Fruit fly (Drosophila melanogaster): ENCODE results near the gene CycT.
A peak's percentile ranks its signal among the peaks of the same experiment; 100 is the strongest.

Gene CycT

DNA sequence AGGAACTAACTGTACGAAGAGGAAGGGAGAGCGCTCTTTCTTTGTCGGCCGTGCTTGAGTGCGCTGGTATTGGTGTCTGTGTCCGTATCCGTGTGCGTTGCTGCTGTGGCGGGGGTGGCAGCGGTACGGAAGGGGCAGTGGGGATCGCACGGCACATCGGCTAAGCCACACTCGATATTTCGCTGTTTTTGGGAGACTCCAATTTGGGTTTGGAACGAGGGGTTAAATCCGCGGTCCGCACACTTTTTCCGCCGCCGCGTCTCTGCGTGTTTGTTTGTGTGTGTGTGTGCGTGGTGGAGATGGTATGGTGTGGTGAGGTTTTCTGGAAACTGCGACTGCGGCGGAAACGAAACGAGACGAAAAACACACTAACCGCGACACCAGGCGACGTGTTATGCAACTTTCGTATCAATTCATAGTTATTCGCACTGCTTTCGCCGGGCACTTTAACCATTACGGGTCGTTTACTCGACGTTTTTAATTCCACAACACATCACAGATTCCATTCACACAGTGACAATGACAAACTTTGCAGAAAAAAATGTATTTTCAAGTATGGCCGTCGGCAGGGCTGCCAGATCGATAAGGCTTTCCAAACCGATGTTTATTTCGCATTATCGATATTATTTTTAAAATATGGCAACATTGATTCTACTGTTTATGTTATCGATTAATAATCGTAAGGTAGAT is at the start of gene CycT (continued):
- TF ChIP-seq CG18619 (GFP tag; optimal IDR thresholded peaks at IDR 0.05) (peak; percentile 20), Adf1 (GFP tag; IDR thresholded peaks at IDR 0.05) (peak; percentile 75), Nf-YA (GFP tag; IDR thresholded peaks at IDR 0.05) (no peak), CTCF (GFP tag; optimal IDR thresholded peaks at IDR 0.05) (no peak), bigmax (GFP tag; optimal IDR thresholded peaks at IDR 0.05) (no peak), chm (GFP tag; IDR thresholded peaks at IDR 0.05) (peak; percentile 9; the same call in 1 of the 2 replicates), CG1603 (tag; optimal IDR thresholded peaks at IDR 0.05) (peak; percentile 78), CG10462 (GFP tag; optimal IDR thresholded peaks at IDR 0.05) (no peak), H2.0 (GFP tag; IDR thresholded peaks at IDR 0.05) (no peak), CG7839 (tag; optimal IDR thresholded peaks at IDR 0.05) (no peak), en (GFP tag; optimal IDR thresholded peaks at IDR 0.05) (no peak), ftz-f1 (GFP tag; optimal IDR thresholded peaks at IDR 0.05) (no peak), unpg (GFP tag; optimal IDR thresholded peaks at IDR 0.05) (peak; percentile 50), Atf-2 (GFP tag; optimal IDR thresholded peaks at IDR 0.05) (no peak), inv (GFP tag; IDR thresholded peaks at IDR 0.05; ENCODE audit: partially characterized antibody) (peak; percentile 84), Dp (GFP tag; optimal IDR thresholded peaks at IDR 0.05) (peak; percentile 74), usp (GFP tag; optimal IDR thresholded peaks at IDR 0.05) (no peak), sim (GFP tag; IDR thresholded peaks at IDR 0.05) (no peak), Doc2 (GFP tag; IDR thresholded peaks at IDR 0.05) (no peak), slou (GFP tag; optimal IDR thresholded peaks at IDR 0.05) (no peak), CG14860 (GFP tag; IDR thresholded peaks at IDR 0.05; ENCODE audit: partially characterized antibody) (peak; percentile 74), NC2α (GFP tag; optimal IDR thresholded peaks at IDR 0.05) (no peak), Eip74EF (GFP tag; optimal IDR thresholded peaks at IDR 0.05) (peak in 1 of 2 experiments; percentile 89), CG8359 (GFP tag; optimal IDR thresholded peaks at IDR 0.05; ENCODE audit: borderline replicate concordance) (no peak), tap (tag; optimal IDR thresholded peaks at IDR 0.05) (no peak), p53 (GFP tag; optimal IDR thresholded peaks at IDR 0.05) (peak; percentile 30), ERR (GFP tag; optimal IDR thresholded peaks at IDR 0.05) (no peak), dpn (GFP tag; optimal IDR thresholded peaks at IDR 0.05) (peak; percentile 31 to 36), luna (GFP tag; optimal IDR thresholded peaks at IDR 0.05) (no peak), CG10209 (GFP tag; optimal IDR thresholded peaks at IDR 0.05) (peak; percentile 40), CG3847 (GFP tag; IDR thresholded peaks at IDR 0.05) (peak; percentile 58), jumu (GFP tag; optimal IDR thresholded peaks at IDR 0.05) (peak; percentile 33), sna (GFP tag; IDR thresholded peaks at IDR 0.05; ENCODE audit: partially characterized antibody) (peak; percentile 82), Hr39 (optimal IDR thresholded peaks at IDR 0.05) (no peak), Ets65A (GFP tag) (no peak), CG9876 (GFP tag; optimal IDR thresholded peaks at IDR 0.05) (no peak), CG15601 (tag; optimal IDR thresholded peaks at IDR 0.05) (peak; percentile 60), fru (optimal IDR thresholded peaks at IDR 0.05) (no peak), CG17829 (tag; optimal IDR thresholded peaks at IDR 0.05) (peak; percentile 53), cwo (GFP tag; optimal IDR thresholded peaks at IDR 0.05) (peak; percentile 31), D19A (tag; optimal IDR thresholded peaks at IDR 0.05) (no peak), danr (GFP tag; IDR thresholded peaks at IDR 0.05) (no peak), Max (GFP tag; optimal IDR thresholded peaks at IDR 0.05) (peak; percentile 57), CG9609 (GFP tag; optimal IDR thresholded peaks at IDR 0.05) (peak; percentile 8), CG33557 (GFP tag; optimal IDR thresholded peaks at IDR 0.05) (peak; percentile 21), CG17802 (tag; optimal IDR thresholded peaks at IDR 0.05) (peak; percentile 32), CG14441 (GFP tag; IDR thresholded peaks at IDR 0.05) (no peak), CG8089 (GFP tag; optimal IDR thresholded peaks at IDR 0.05) (no peak), CG43689 (GFP tag; IDR thresholded peaks at IDR 0.05) (no peak), CG4360 (GFP tag; IDR thresholded peaks at IDR 0.05) (no peak), mld (GFP tag; IDR thresholded peaks at IDR 0.05; ENCODE audit: partially characterized antibody) (peak; percentile 79; the same call in 2 of the 3 replicates), Lpt (GFP tag; optimal IDR thresholded peaks at IDR 0.05) (no peak)
